Worm (Caenorhabditis elegans) whole organism, L4/young adult: ENCODE measurements around the gene best-6.
"Not testable (repeated sequence)": the region's sequence is repeated elsewhere in the genome, so short reads cannot be mapped to it uniquely, and the experiment has no call there.

Source experiments
- W03F9.2 ChIP-seq: fragments of 150-350 bp; optimal IDR thresholded peaks from 2 replicates; lab custom pipeline; 2014; ENCODE audit warnings: missing biosample characterization, missing genetic modification characterization
- dao-5 ChIP-seq: sonication (generic microtip); optimal IDR thresholded peaks from 2 replicates; lab custom pipeline; 2016; ENCODE audit warnings: missing genotype, missing genetic modification characterization, moderate library complexity, missing compliant biosample characterization
- him-1 ChIP-seq: sonication (generic microtip); optimal IDR thresholded peaks from 2 replicates; lab custom pipeline; 2016; ENCODE audit warnings: missing genotype, missing genetic modification reagents, missing genetic modification characterization, missing compliant biosample characterization

best-6 gene

ce11 chrIV:5038744-5039143 lies 9.9 kb upstream of the best-6 start:
- peak; percentile 17 for TF ChIP-seq him-1
- peak; percentile 66 for TF ChIP-seq dao-5 (tag; lab: Kevin White, UChicago)
- no peak for TF ChIP-seq W03F9.2 (tag; lab: Kevin White, UChicago)

ce11 chrIV:5037489-5037888 lies 8.6 kb upstream of the best-6 start, which contains the start of gene C09B9.1:
C09B9.1 (plus strand) TSS chrIV:5037789.
- TF ChIP-seq W03F9.2 (tag; lab: Kevin White, UChicago) (no peak), dao-5 (tag; lab: Kevin White, UChicago) (no peak), him-1 (no peak)

ce11 chrIV:5033276-5033675 lies 4.4 kb upstream of the best-6 start, which contains the start of gene C09B9.4:
C09B9.4 (minus strand) TSS chrIV:5033376.
- TF ChIP-seq W03F9.2 (tag; lab: Kevin White, UChicago) (no peak), dao-5 (tag; lab: Kevin White, UChicago) (no peak), him-1 (no peak)

- no peak for TF ChIP-seq W03F9.2 (tag; lab: Kevin White, UChicago)
- no peak for TF ChIP-seq dao-5 (tag; lab: Kevin White, UChicago)
Observed at ce11 chrIV:5031346-5031745, 2.5 kb upstream of the best-6 start.

ce11 chrIV:5025646-5026045 lies 3.2 kb downstream of the best-6 start, which contains the start of gene C09B9.85:
C09B9.85 (minus strand) TSS chrIV:5025746.
- TF ChIP-seq W03F9.2 (tag; lab: Kevin White, UChicago) (no peak), dao-5 (tag; lab: Kevin White, UChicago) (no peak)

ce11 chrIV:5020533-5020932 lies 8.3 kb downstream of the best-6 start, which contains the start of gene T28H11.8:
T28H11.8 (minus strand) TSS chrIV:5020633.
- TF ChIP-seq W03F9.2 (tag; lab: Kevin White, UChicago) (no peak), dao-5 (tag; lab: Kevin White, UChicago) (no peak), him-1 (no peak)

ce11 chrIV:5017075-5017474 lies 11.8 kb downstream of the best-6 start, which contains the start of gene T28H11.7:
T28H11.7 (minus strand) TSS chrIV:5017175.
- TF ChIP-seq dao-5 (tag; lab: Kevin White, UChicago); him-1; W03F9.2 (tag; lab: Kevin White, UChicago): not testable (repeated sequence)

ce11 chrIV:5016461-5016860 lies 12.4 kb downstream of the best-6 start, which contains the start of gene ssq-4:
ssq-4 (plus strand) TSS chrIV:5016479.
- TF ChIP-seq him-1; dao-5 (tag; lab: Kevin White, UChicago); W03F9.2 (tag; lab: Kevin White, UChicago): not testable (repeated sequence)

- TF ChIP-seq him-1 (no peak), W03F9.2 (tag; lab: Kevin White, UChicago) (no peak), dao-5 (tag; lab: Kevin White, UChicago) (no peak)
Observed at ce11 chrIV:5012241-5012640, 16.6 kb downstream of the best-6 start, which contains the start of gene srm-1. srm-1 (plus strand) TSS chrIV:5012541.

- TF ChIP-seq dao-5 (tag; lab: Kevin White, UChicago) (no peak), him-1 (no peak), W03F9.2 (tag; lab: Kevin White, UChicago) (no peak)
Observed at ce11 chrIV:5008378-5008777, 20.5 kb downstream of the best-6 start, which contains the start of gene srm-2. srm-2 (plus strand) TSS chrIV:5008678.

- TF ChIP-seq dao-5 (tag; lab: Kevin White, UChicago) (no peak), him-1 (no peak), W03F9.2 (tag; lab: Kevin White, UChicago) (no peak)
Observed at ce11 chrIV:5005154-5005553, 23.7 kb downstream of the best-6 start.

ce11 chrIV:5002448-5002847 lies 26.4 kb downstream of the best-6 start, which contains the start of gene pes-1:
pes-1 (plus strand) TSS chrIV:5002748.
- TF ChIP-seq him-1 (no peak), W03F9.2 (tag; lab: Kevin White, UChicago) (no peak), dao-5 (tag; lab: Kevin White, UChicago) (no peak)

ce11 chrIV:4996956-4997355 lies 31.9 kb downstream of the best-6 start:
- no peak for TF ChIP-seq him-1
- TF ChIP-seq dao-5 (tag; lab: Kevin White, UChicago): no peak
- TF ChIP-seq W03F9.2 (tag; lab: Kevin White, UChicago): no peak

- TF ChIP-seq W03F9.2 (tag; lab: Kevin White, UChicago) (no peak), him-1 (no peak), dao-5 (tag; lab: Kevin White, UChicago) (no peak)
Observed at ce11 chrIV:4995842-4996241, 33.0 kb downstream of the best-6 start, which contains the start of gene ssq-2. ssq-2 (plus strand) TSS chrIV:4996142.

- TF ChIP-seq W03F9.2 (tag; lab: Kevin White, UChicago) (no peak), him-1 (no peak), dao-5 (tag; lab: Kevin White, UChicago) (no peak)
Observed at ce11 chrIV:4993128-4993527, 35.8 kb downstream of the best-6 start.
